Worm (Caenorhabditis elegans): Measurements from ENCODE around the gene K09B3.1.

Gene K09B3.1

DNA sequence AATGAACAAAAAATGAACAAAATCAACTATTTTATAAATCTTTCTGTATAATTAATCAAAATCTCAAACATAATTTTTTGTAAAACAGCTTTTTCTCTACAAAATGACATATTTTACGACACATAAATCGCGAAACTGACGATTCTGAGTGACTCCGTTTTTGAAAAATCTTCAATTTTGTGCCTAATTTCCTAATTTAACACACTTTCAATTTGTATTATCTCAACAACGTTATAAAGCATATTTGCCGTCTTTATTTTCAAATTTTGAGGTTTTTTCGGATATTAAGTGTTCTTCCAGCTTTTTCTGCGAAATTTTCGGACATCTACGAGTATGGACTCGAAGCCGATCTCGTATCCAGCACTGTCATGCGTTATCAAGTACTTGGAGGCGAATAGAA, 10.7 kb downstream of the K09B3.1 start, which contains the start of gene fbxc-47:
Gene fbxc-47, plus strand, starts transcription at position 301 of the 400 bp plus-strand sequence.
- TF ChIP-seq unc-62 (GFP tag; optimal IDR thresholded peaks at IDR 0.05 in 1 of 2) (peak in 1 of 2 experiments; percentile 9), unc-62 (tag; optimal IDR thresholded peaks at IDR 0.05) (no peak), lin-15B (tag; optimal IDR thresholded peaks at IDR 0.05) (no peak), lin-38 (GFP tag; IDR thresholded peaks at IDR 0.05) (no peak)

DNA sequence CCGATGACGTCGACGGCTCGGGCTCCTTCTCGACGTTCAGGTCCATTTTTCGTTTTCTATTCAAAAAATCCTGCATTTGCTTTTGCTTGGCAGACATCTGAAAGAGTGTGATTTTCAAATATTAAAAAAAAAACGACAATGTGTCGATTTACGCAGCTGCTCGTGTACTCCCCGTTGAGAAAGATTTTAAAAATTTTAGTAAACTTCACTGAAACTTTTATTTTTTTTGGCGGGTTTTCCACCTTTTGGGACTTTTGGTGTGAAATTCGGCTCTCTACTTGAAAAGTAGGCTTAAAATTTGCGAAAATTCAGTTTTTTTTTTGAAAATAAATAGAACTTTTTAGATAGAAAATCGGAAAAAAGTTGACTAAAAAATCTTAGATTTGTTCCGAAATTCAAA, 12.6 kb downstream of the K09B3.1 start, which contains the start of gene M02B7.7:
Gene M02B7.7, minus strand, starts transcription at position 101 of the 400 bp plus-strand sequence.
- TF ChIP-seq Y105C5A.15 (GFP tag; IDR thresholded peaks at IDR 0.05), result no peak
- TF ChIP-seq mes-2 (tag; optimal IDR thresholded peaks at IDR 0.05; ENCODE audit: poor library complexity, severe bottlenecking), result peak; percentile 3

DNA sequence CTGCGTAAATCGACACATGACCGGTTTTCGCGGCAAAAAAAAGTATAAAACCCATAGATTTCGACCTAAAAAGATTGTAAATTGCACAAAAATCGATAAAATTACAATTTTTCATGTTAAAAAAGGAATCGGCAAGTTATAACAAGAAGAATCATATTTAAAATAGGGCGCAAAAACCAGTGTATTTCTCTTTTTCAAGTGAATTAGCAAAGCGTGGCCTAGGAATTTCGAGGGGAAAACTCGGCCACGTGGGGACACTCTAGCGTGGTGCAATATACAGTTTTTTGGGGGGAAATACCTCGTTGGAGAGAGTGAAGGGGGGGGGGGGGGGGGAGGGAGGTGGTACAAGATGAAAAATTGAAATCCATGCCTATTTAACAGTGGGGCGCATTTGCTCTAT, 13.0 kb downstream of the K09B3.1 start:
- peak; percentile 12 for TF ChIP-seq aha-1 (tag)
- TF ChIP-seq mxl-2 (GFP tag; conservative IDR thresholded peaks at IDR 0.05), result no peak
- no peak for TF ChIP-seq nhr-77 (tag; optimal IDR thresholded peaks at IDR 0.05)
- TF ChIP-seq mdt-29 (GFP tag; IDR thresholded peaks at IDR 0.05), result no peak
- no peak for TF ChIP-seq arid-1 (GFP tag; conservative IDR thresholded peaks at IDR 0.05)
- TF ChIP-seq vab-7 (GFP tag; IDR thresholded peaks at IDR 0.05), result no peak
- TF ChIP-seq saeg-2 (GFP tag; IDR thresholded peaks at IDR 0.05), result no peak
- peak; percentile 53 for TF ChIP-seq mes-2 (tag; optimal IDR thresholded peaks at IDR 0.05; ENCODE audit: poor library complexity, severe bottlenecking)
- TF ChIP-seq daf-19 (GFP tag; conservative IDR thresholded peaks at IDR 0.05), result no peak
- TF ChIP-seq ces-1 (GFP tag; optimal IDR thresholded peaks at IDR 0.05), result no peak
- no peak for TF ChIP-seq dmd-6 (GFP tag; IDR thresholded peaks at IDR 0.05)
- no peak for TF ChIP-seq madf-9 (GFP tag; conservative IDR thresholded peaks at IDR 0.05)
- no peak for TF ChIP-seq Y105C5A.15 (GFP tag; IDR thresholded peaks at IDR 0.05)
- TF ChIP-seq D1046.2 (GFP tag; IDR thresholded peaks at IDR 0.05), result no peak
- TF ChIP-seq F44E2.7 (GFP tag; IDR thresholded peaks at IDR 0.05), result no peak

DNA sequence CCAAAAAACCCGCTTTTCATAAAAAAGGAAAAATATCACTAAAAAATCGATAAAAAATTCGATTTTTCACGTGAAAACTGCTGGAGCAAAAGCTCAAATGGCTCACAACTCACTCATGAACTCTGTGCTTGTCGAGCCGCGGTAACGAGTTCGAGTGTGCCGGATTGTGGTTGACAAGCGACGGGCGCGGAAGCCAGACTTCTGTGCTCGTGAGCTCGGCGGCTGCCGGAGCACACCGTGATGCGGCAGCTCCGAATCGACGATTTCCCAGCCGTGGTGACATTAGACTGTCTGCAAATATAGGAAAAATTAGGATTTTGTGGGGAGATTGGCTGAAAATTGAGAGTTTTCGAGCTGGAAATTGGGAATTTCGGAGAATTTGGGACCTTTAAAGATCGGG, 18.3 kb downstream of the K09B3.1 start:
- TF ChIP-seq rbr-2 (tag; optimal IDR thresholded peaks at IDR 0.05) (no peak), set-16 (GFP tag; IDR thresholded peaks at IDR 0.05) (peak; percentile 78), madf-5 (GFP tag; IDR thresholded peaks at IDR 0.05) (no peak)

DNA sequence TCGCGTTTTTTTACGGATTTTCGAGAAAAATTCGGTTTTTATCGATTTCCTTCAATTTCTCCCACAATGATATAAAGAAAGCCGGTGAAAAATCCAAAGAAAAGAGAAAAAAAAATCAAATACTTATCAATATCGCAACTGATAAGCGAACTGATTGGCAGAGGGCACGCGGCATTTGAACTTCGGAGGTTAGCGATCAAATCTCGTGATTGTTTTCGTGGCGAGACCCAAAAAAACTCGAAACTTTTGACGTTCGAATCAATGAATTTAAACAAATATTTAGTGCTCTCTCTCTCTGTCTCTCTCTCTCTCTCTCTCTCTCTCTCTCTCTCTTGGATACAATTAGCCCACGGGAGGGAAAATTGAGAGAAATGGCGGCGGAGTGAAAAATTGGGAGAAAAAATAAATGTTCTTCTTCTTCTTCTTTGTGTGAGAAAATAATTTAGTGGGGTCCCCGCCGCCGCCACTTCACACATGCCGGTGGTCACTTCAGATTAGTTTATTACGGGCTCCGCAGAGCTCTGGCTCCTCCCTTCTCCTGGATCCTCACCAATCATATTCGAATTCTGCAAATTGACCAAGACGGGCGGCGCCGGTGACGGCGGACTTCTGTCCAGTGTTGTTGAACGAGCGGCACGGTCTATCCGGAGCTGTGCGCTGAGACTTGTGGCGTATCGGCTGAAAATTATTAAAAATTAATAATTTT, 20.2 kb downstream of the K09B3.1 start:
- TF ChIP-seq T20F7.1 (GFP tag; optimal IDR thresholded peaks at IDR 0.05) (no peak), ama-1 (optimal IDR thresholded peaks at IDR 0.05) (no peak), mes-2 (tag; optimal IDR thresholded peaks at IDR 0.05; ENCODE audit: poor library complexity, severe bottlenecking) (no peak), ceh-28 (tag; optimal IDR thresholded peaks at IDR 0.05) (no peak), duxl-1 (tag; optimal IDR thresholded peaks at IDR 0.05; ENCODE audit: poor library complexity) (no peak), ZK546.5 (tag; optimal IDR thresholded peaks at IDR 0.05) (no peak), fos-1 (tag; optimal IDR thresholded peaks at IDR 0.05) (no peak), hlh-30 (tag; optimal IDR thresholded peaks at IDR 0.05; ENCODE audit: insufficient read depth) (peak; percentile 62), spr-1 (tag; optimal IDR thresholded peaks at IDR 0.05) (no peak), lin-39 (tag; optimal IDR thresholded peaks at IDR 0.05) (no peak), dmd-8 (GFP tag; IDR thresholded peaks at IDR 0.05) (no peak), R02D3.7 (tag; optimal IDR thresholded peaks at IDR 0.05) (no peak), zfp-2 (tag; optimal IDR thresholded peaks at IDR 0.05) (no peak), lin-13 (GFP tag; optimal IDR thresholded peaks at IDR 0.05) (no peak), nhr-11 (tag; optimal IDR thresholded peaks at IDR 0.05) (no peak), nhr-76 (tag; optimal IDR thresholded peaks at IDR 0.05) (no peak), F49E8.2 (tag; optimal IDR thresholded peaks at IDR 0.05; ENCODE audit: borderline replicate concordance) (no peak), daf-12 (tag; optimal IDR thresholded peaks at IDR 0.05) (no peak), D1046.2 (GFP tag; IDR thresholded peaks at IDR 0.05) (no peak), T26A8.4 (GFP tag; IDR thresholded peaks at IDR 0.05) (no peak), mdt-29 (GFP tag; IDR thresholded peaks at IDR 0.05) (no peak), lin-38 (GFP tag; IDR thresholded peaks at IDR 0.05) (no peak), pqm-1 (tag; optimal IDR thresholded peaks at IDR 0.05) (peak; percentile 43), set-16 (GFP tag; IDR thresholded peaks at IDR 0.05) (peak; percentile 53), cey-2 (tag; optimal IDR thresholded peaks at IDR 0.05; ENCODE audit: borderline replicate concordance, insufficient read depth) (no peak), zip-2 (tag; optimal IDR thresholded peaks at IDR 0.05) (no peak), vab-7 (GFP tag; IDR thresholded peaks at IDR 0.05) (no peak)

Measured in whole organism, L4 larva.